Worm (Caenorhabditis elegans): Measurements from ENCODE around the gene josd-1.

The josd-1 gene

DNA sequence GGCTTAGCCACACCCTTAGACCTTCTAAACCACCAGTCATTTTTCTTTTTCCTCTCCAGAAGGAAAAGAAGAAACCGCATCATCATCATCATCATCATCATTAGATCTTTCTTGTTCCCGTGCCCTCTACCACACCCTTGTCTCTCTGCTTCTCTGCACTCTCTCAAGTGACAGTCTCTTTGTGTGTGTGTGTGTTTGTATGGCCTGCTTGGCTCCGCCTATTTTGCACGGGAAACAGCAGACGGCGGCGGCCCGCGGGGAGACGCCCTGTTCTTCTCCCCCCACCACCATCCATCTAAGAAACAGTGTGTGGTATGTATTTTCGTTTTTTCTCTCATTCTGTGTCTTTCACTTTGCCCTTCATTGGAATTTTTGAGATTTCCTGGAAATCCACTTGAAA, 35.4 kb downstream of the josd-1 start:
- TF ChIP-seq sptf-1 (tag; optimal IDR thresholded peaks at IDR 0.05) (peak; percentile 34), M03D4.4 (tag; optimal IDR thresholded peaks at IDR 0.05) (no peak), elt-3 (tag; optimal IDR thresholded peaks at IDR 0.05) (no peak), lin-13 (tag; optimal IDR thresholded peaks at IDR 0.05) (peak; percentile 15), cnd-1 (tag; optimal IDR thresholded peaks at IDR 0.05) (peak; percentile 7), ham-2 (GFP tag; optimal IDR thresholded peaks at IDR 0.05) (peak; percentile 21), drap-1 (GFP tag; optimal IDR thresholded peaks at IDR 0.05) (peak; percentile 19), unc-62 (GFP tag; optimal IDR thresholded peaks at IDR 0.05) (peak; percentile 4), pha-4 (tag; optimal IDR thresholded peaks at IDR 0.05) (peak; percentile 20)

DNA sequence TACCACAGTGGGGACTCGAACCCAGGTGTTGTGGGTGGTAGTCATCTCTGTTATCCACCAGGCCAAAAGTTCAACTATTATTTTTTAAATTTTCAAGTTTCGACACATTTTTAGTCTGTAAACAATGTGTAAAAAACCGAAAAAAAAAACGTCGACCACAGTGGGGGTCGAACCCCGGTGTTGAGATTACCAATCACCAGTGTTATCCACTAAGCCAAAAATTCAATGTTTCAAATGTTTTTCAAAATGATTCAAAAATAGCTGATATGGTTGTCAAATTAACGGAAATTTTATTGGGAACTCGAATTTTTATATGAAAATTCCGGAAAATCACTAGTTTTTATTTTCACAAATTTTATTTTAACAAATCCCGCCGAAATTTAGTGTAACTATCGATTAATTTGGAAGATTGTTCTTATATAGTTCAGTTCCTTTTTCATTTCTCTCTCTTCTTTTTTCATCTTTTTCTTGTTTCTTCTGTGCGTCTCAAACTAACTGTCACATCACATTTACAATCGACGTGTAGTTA, 36.7 kb downstream of the josd-1 start:
- TF ChIP-seq sem-2 (GFP tag; optimal IDR thresholded peaks at IDR 0.05): no peak
- TF ChIP-seq ztf-11 (tag; optimal IDR thresholded peaks at IDR 0.05): no peak
- TF ChIP-seq ham-2 (GFP tag; optimal IDR thresholded peaks at IDR 0.05): no peak
- no peak for TF ChIP-seq sptf-1 (tag; optimal IDR thresholded peaks at IDR 0.05)
- TF ChIP-seq cnd-1 (tag; optimal IDR thresholded peaks at IDR 0.05): no peak
- no peak for TF ChIP-seq unc-120 (tag; optimal IDR thresholded peaks at IDR 0.05; ENCODE audit: poor library complexity, severe bottlenecking)
- TF ChIP-seq zip-8 (tag; optimal IDR thresholded peaks at IDR 0.05): no peak

DNA sequence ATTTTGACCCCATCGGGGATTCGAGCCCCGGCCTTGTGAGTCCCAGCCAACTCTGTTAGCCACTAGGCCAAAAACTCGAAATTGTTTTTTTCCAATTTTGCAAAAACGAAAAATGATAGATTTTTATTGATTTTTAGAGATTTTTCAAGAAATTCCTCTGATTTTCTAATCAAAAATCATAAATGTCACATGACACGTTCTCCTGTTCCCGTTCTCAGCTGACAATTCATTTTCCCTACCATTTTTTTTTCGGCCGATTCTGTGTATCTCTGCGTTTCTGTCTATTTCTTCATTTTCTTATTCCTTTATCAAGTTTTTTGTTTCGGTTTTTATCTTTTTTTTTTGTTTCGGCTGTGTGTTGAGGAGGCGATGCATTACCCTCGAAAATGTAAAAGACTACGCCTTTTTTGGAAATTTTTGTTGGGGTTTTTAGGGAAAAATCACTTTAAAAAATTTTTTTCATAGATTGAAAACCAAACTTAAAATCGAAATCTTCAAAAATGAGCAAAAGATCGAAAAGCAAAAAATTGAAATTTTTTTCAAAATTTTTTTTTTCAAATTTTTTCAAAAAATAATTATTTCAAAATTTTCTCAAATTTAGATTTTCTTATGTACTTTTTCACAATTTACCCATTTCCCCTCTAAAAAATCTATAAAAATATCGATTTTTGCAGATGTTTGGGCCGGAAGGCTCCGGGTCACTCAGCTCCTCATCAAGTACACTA, 37.9 kb downstream of the josd-1 start, which contains the start of gene klf-1:
TSS of gene klf-1 (plus strand) at position 675 of the 725 bp plus-strand sequence.
- TF ChIP-seq ham-2 (GFP tag; optimal IDR thresholded peaks at IDR 0.05): no peak
- no peak for TF ChIP-seq unc-120 (tag; optimal IDR thresholded peaks at IDR 0.05; ENCODE audit: poor library complexity, severe bottlenecking)
- no peak for TF ChIP-seq bed-3 (GFP tag; optimal IDR thresholded peaks at IDR 0.05)
- TF ChIP-seq ceh-39 (tag; optimal IDR thresholded peaks at IDR 0.05): no peak
- TF ChIP-seq sem-2 (GFP tag; optimal IDR thresholded peaks at IDR 0.05): no peak
- TF ChIP-seq nhr-76 (tag; optimal IDR thresholded peaks at IDR 0.05): no peak
- no peak for TF ChIP-seq tbx-8 (GFP tag; optimal IDR thresholded peaks at IDR 0.05)
- no peak for TF ChIP-seq nhr-2 (tag; optimal IDR thresholded peaks at IDR 0.05)
- no peak for TF ChIP-seq elt-3 (tag; optimal IDR thresholded peaks at IDR 0.05)

DNA sequence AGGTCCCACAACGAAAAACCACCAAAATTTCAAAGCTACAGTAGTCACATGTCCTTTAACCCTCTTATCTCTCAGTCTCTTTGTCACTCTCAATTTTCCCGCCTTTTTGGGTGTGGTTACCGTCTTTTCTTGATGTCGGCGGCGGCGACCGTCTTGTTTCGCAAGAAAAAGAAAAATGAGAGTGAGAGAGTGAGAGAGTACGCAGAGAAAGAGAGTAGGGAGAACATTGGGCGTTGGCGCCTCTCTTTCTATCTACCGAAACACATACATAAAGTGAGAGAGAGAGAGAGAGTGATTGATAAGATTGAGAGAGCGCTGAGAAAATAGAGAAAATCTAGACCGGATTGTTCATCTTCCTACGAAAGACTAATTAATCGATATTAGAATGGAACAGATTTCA, 39.5 kb downstream of the josd-1 start:
- no peak for TF ChIP-seq flh-1 (GFP tag; optimal IDR thresholded peaks at IDR 0.05)
- TF ChIP-seq blmp-1 (tag; optimal IDR thresholded peaks at IDR 0.05): peak; percentile 53
- no peak for TF ChIP-seq ham-2 (GFP tag; optimal IDR thresholded peaks at IDR 0.05)
- TF ChIP-seq ces-1 (GFP tag; optimal IDR thresholded peaks at IDR 0.05): no peak
- TF ChIP-seq elt-1 (tag; optimal IDR thresholded peaks at IDR 0.05; ENCODE audit: borderline replicate concordance, insufficient read depth): no peak
- no peak for TF ChIP-seq nhr-2 (tag; optimal IDR thresholded peaks at IDR 0.05)
- TF ChIP-seq mls-2 (tag; optimal IDR thresholded peaks at IDR 0.05): no peak
- no peak for TF ChIP-seq nhr-28 (tag; optimal IDR thresholded peaks at IDR 0.05)
- no peak for TF ChIP-seq sptf-1 (tag; optimal IDR thresholded peaks at IDR 0.05)
- no peak for TF ChIP-seq ceh-83 (GFP tag; optimal IDR thresholded peaks at IDR 0.05)
- TF ChIP-seq elt-3 (tag; optimal IDR thresholded peaks at IDR 0.05): peak; percentile 72
- no peak for TF ChIP-seq tbx-8 (GFP tag; optimal IDR thresholded peaks at IDR 0.05)
- no peak for TF ChIP-seq bed-3 (GFP tag; optimal IDR thresholded peaks at IDR 0.05)
- no peak for TF ChIP-seq drap-1 (GFP tag; optimal IDR thresholded peaks at IDR 0.05)
- TF ChIP-seq lin-13 (tag; optimal IDR thresholded peaks at IDR 0.05): no peak
- TF ChIP-seq nhr-12 (tag; optimal IDR thresholded peaks at IDR 0.05): no peak
- no peak for TF ChIP-seq pha-4 (tag; optimal IDR thresholded peaks at IDR 0.05)
- no peak for TF ChIP-seq mab-5 (tag; optimal IDR thresholded peaks at IDR 0.05)

DNA sequence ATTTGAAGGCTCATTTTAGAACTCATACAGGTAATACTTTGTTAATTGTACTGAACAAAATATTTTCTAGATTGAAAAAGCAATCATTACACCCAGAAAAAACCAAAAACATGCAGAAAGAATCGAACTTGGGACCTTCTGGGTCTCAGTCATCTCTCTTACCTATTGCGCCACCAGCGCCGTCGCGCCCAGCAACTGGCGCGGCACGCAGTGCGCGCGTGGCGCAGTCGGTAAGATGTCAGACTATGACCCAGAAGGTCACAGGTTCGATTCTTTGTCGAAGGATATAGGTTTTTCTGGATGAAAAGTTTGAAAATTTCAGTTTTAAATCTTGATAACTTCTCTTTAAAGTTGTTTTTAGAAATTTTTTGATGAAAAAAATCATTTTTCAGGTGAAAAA, 43.3 kb downstream of the josd-1 start:
- TF ChIP-seq lin-32 (GFP tag; optimal IDR thresholded peaks at IDR 0.05): no peak
- no peak for TF ChIP-seq blmp-1 (tag; optimal IDR thresholded peaks at IDR 0.05)
- TF ChIP-seq elt-1 (tag; optimal IDR thresholded peaks at IDR 0.05; ENCODE audit: borderline replicate concordance, insufficient read depth): no peak
- no peak for TF ChIP-seq unc-62 (GFP tag; optimal IDR thresholded peaks at IDR 0.05)
- TF ChIP-seq drap-1 (GFP tag; optimal IDR thresholded peaks at IDR 0.05): no peak
- TF ChIP-seq sem-2 (GFP tag; optimal IDR thresholded peaks at IDR 0.05): no peak
- TF ChIP-seq bed-3 (GFP tag; optimal IDR thresholded peaks at IDR 0.05): no peak
- TF ChIP-seq hlh-1 (tag; optimal IDR thresholded peaks at IDR 0.05): no peak
- no peak for TF ChIP-seq ceh-43 (GFP tag; optimal IDR thresholded peaks at IDR 0.05)
- TF ChIP-seq flh-1 (GFP tag; optimal IDR thresholded peaks at IDR 0.05): no peak
- TF ChIP-seq ham-2 (GFP tag; optimal IDR thresholded peaks at IDR 0.05): no peak
- TF ChIP-seq snpc-4 (tag; optimal IDR thresholded peaks at IDR 0.05): no peak
- no peak for TF ChIP-seq ztf-11 (tag; optimal IDR thresholded peaks at IDR 0.05)
